Worm (Caenorhabditis elegans) whole organism, mixed stage, embryonic: ENCODE measurements around the gene F53F4.11.

Source experiments
- elt-3 ChIP-seq: fragments of 150-350 bp; optimal IDR thresholded peaks from 2 replicates; lab custom pipeline; 2014; ENCODE audit warnings: missing biosample characterization, missing genetic modification characterization
- lin-13 ChIP-seq: fragments of 150-350 bp; optimal IDR thresholded peaks from 2 replicates; lab custom pipeline; 2014; ENCODE audit warnings: missing biosample characterization, missing genetic modification characterization
- lin-32 ChIP-seq: fragments of 200-800 bp; sonication (Bioruptor generic); optimal IDR thresholded peaks from 2 replicates; lab custom pipeline; 2018; ENCODE audit warnings: mild to moderate bottlenecking, missing genetic modification characterization, missing compliant biosample characterization
- lsy-2 ChIP-seq: fragments of 150-350 bp; optimal IDR thresholded peaks from 2 replicates; lab custom pipeline; 2014; ENCODE audit warnings: missing biosample characterization, missing genetic modification characterization
- mls-2 ChIP-seq: sonication (generic microtip); optimal IDR thresholded peaks from 2 replicates; lab custom pipeline; 2016; ENCODE audit warnings: mild to moderate bottlenecking, missing genetic modification characterization, moderate library complexity, missing compliant biosample characterization
- nhr-12 ChIP-seq: fragments of 150-350 bp; optimal IDR thresholded peaks from 2 replicates; lab custom pipeline; 2014; ENCODE audit warnings: missing biosample characterization, missing genetic modification characterization
- nhr-237 ChIP-seq: fragments of 150-350 bp; optimal IDR thresholded peaks from 2 replicates; lab custom pipeline; 2014; ENCODE audit warnings: missing biosample characterization, missing genetic modification characterization
- nhr-76 ChIP-seq: sonication (generic microtip); optimal IDR thresholded peaks from 2 replicates; lab custom pipeline; 2017; ENCODE audit warnings: missing biosample characterization, missing genetic modification characterization
- pha-4 ChIP-seq: fragments of 150-350 bp; optimal IDR thresholded peaks from 2 replicates; lab custom pipeline; 2018; ENCODE audit warnings: missing biosample characterization, missing genetic modification reagents, missing genetic modification characterization
- sem-2 ChIP-seq: fragments of 200-800 bp; sonication (Bioruptor generic); optimal IDR thresholded peaks from 2 replicates; lab custom pipeline; 2018; ENCODE audit warnings: mild to moderate bottlenecking, missing genetic modification characterization, missing compliant biosample characterization
- snpc-4 ChIP-seq: fragments of 150-350 bp; optimal IDR thresholded peaks from 2 replicates; lab custom pipeline; 2014; ENCODE audit warnings: missing biosample characterization, missing genetic modification characterization
- sptf-1 ChIP-seq: sonication (generic microtip); optimal IDR thresholded peaks from 2 replicates; lab custom pipeline; 2017; ENCODE audit warnings: mild to moderate bottlenecking, missing genetic modification characterization, moderate library complexity, missing compliant biosample characterization
- unc-62 ChIP-seq: fragments of 150-350 bp; optimal IDR thresholded peaks from 2 replicates; lab custom pipeline; 2014; ENCODE audit warnings: missing biosample characterization, missing genetic modification reagents, missing genetic modification characterization
- ztf-11 ChIP-seq: fragments of 150-350 bp; optimal IDR thresholded peaks from 2 replicates; lab custom pipeline; 2014; ENCODE audit warnings: missing biosample characterization, missing genetic modification characterization

ce11 chrV:13647617-13648016 is 23.3 kb upstream of the F53F4.11 start:
- TF ChIP-seq unc-62 (GFP tag; lab: Kevin White, UChicago) (no peak), nhr-12 (no peak), mls-2 (tag; lab: Kevin White, UChicago) (no peak), nhr-76 (no peak), lin-13 (tag; lab: Kevin White, UChicago) (no peak), pha-4 (tag; lab: Kevin White, UChicago) (no peak), nhr-237 (no peak), elt-3 (tag; lab: Kevin White, UChicago) (no peak), ztf-11 (tag; lab: Kevin White, UChicago) (no peak), sptf-1 (no peak), lsy-2 (tag; lab: Kevin White, UChicago) (no peak), lin-32 (GFP tag; lab: Kevin White, UChicago) (no peak), snpc-4 (tag; lab: Kevin White, UChicago) (no peak), sem-2 (GFP tag; lab: Kevin White, UChicago) (no peak)
